Worm (Caenorhabditis elegans) whole organism, young adult: ENCODE results near the gene C05E7.3.

Experiments used
- C06A6.2 ChIP-seq: fragments of 200-800 bp; sonication (Bioruptor generic); conservative IDR thresholded peaks from 2 replicates; pipeline ENCODE4 v1.3.6; 2022; ENCODE audit warnings: missing genetic modification characterization, missing compliant biosample characterization
- F33H1.4 ChIP-seq: fragments of 200-800 bp; sonication (Bioruptor generic); IDR thresholded peaks from 2 replicates; pipeline ENCODE4 v1.3.6; 2022; ENCODE audit warnings: missing genetic modification reagents, missing genetic modification characterization, missing compliant biosample characterization
- F52B5.7 ChIP-seq: sonication (generic microtip); optimal IDR thresholded peaks from 2 replicates; lab custom pipeline; 2016; ENCODE audit warnings: mild to moderate bottlenecking, missing genetic modification characterization, missing compliant biosample characterization
- F55B11.4 ChIP-seq: sonication (generic microtip); optimal IDR thresholded peaks from 2 replicates; lab custom pipeline; 2016; ENCODE audit warnings: missing compliant biosample characterization, missing genetic modification characterization, borderline replicate concordance; ENCODE audit not compliant: insufficient read depth
- Y53F4B.3 ChIP-seq: fragments of 200-800 bp; sonication (Bioruptor generic); IDR thresholded peaks from 2 replicates; pipeline ENCODE4 v1.3.6; 2022; ENCODE audit warnings: missing genetic modification reagents, missing genetic modification characterization, missing compliant biosample characterization
- Y79H2A.3 ChIP-seq: fragments of 200-800 bp; sonication (Bioruptor generic); conservative IDR thresholded peaks from 2 replicates; pipeline ENCODE4 v1.3.6; 2022; ENCODE audit warnings: missing genetic modification reagents, missing genetic modification characterization, missing compliant biosample characterization
- ama-1 ChIP-seq, 3 experiments: fragments of 150-350 bp in 1 of 3; sonication (generic microtip) in 2 of 3; optimal IDR thresholded peaks; 2 replicates each; lab custom pipeline; 2014 to 2018; ENCODE audit warnings: missing biosample characterization in 2 of 3, missing genetic modification characterization in 2 of 3, missing genetic modification reagents in 2 of 3
- aptf-3 ChIP-seq: fragments of 200-800 bp; sonication (Bioruptor generic); IDR thresholded peaks from 2 replicates; pipeline ENCODE4 v1.3.6; 2022; ENCODE audit warnings: missing genetic modification characterization, missing compliant biosample characterization
- athp-1 ChIP-seq: sonication (generic microtip); optimal IDR thresholded peaks from 2 replicates; lab custom pipeline; 2017; ENCODE audit warnings: mild to moderate bottlenecking, missing genetic modification characterization, missing compliant biosample characterization
- attf-3 ChIP-seq: fragments of 200-800 bp; sonication (Bioruptor generic); conservative IDR thresholded peaks from 2 replicates; pipeline ENCODE4 v1.3.6; 2022; ENCODE audit warnings: missing genetic modification reagents, missing genetic modification characterization, missing compliant biosample characterization
- attf-5 ChIP-seq: fragments of 200-800 bp; sonication (Bioruptor generic); optimal IDR thresholded peaks from 2 replicates; lab custom pipeline; 2018; ENCODE audit warnings: mild to moderate bottlenecking, missing genetic modification characterization, missing compliant biosample characterization
- bed-1 ChIP-seq: fragments of 200-800 bp; sonication (Bioruptor generic); IDR thresholded peaks from 2 replicates; pipeline ENCODE4 v1.3.6; 2022; ENCODE audit warnings: missing genetic modification reagents, missing genetic modification characterization, missing compliant biosample characterization
- cebp-2 ChIP-seq: fragments of 200-800 bp; sonication (Bioruptor generic); IDR thresholded peaks from 2 replicates; pipeline ENCODE4 v1.3.6; 2022; ENCODE audit warnings: missing genetic modification characterization, missing compliant biosample characterization
- chd-7 ChIP-seq: sonication (generic microtip); optimal IDR thresholded peaks from 2 replicates; lab custom pipeline; 2016; ENCODE audit warnings: mild to moderate bottlenecking, missing genetic modification characterization, moderate library complexity, missing compliant biosample characterization
- dpff-1 ChIP-seq: sonication (generic microtip); optimal IDR thresholded peaks from 2 replicates; lab custom pipeline; 2017; ENCODE audit warnings: mild to moderate bottlenecking, missing genetic modification characterization, missing compliant biosample characterization
- dpl-1 ChIP-seq: fragments of 150-350 bp; optimal IDR thresholded peaks from 2 replicates; lab custom pipeline; 2014; ENCODE audit warnings: missing biosample characterization, missing genetic modification reagents, missing genetic modification characterization
- hlh-12 ChIP-seq: sonication (generic microtip); optimal IDR thresholded peaks from 2 replicates; lab custom pipeline; 2016; ENCODE audit warnings: missing genetic modification characterization, missing compliant biosample characterization
- hlh-26 ChIP-seq: fragments of 200-800 bp; sonication (Bioruptor generic); conservative IDR thresholded peaks from 2 replicates; pipeline ENCODE4 v1.3.6; 2022; ENCODE audit warnings: missing genetic modification reagents, missing genetic modification characterization, missing compliant biosample characterization
- hmg-1.2 ChIP-seq: fragments of 200-800 bp; sonication (Bioruptor generic); IDR thresholded peaks from 2 replicates; pipeline ENCODE4 v1.3.6; 2022; ENCODE audit warnings: missing genetic modification reagents, missing genetic modification characterization, missing compliant biosample characterization
- hmg-20 ChIP-seq: fragments of 200-800 bp; sonication (Bioruptor generic); IDR thresholded peaks from 2 replicates; pipeline ENCODE4 v1.3.6; 2022; ENCODE audit warnings: missing genetic modification reagents, missing genetic modification characterization, missing compliant biosample characterization
- hrde-1 ChIP-seq: sonication (generic microtip); optimal IDR thresholded peaks from 2 replicates; lab custom pipeline; 2016; ENCODE audit warnings: missing genetic modification characterization, mild to moderate bottlenecking, missing compliant biosample characterization, moderate library complexity, missing genotype, missing genetic modification reagents, borderline replicate concordance
- let-607 ChIP-seq, 2 experiments: fragments of 200-800 bp in 1 of 2; sonication (Bioruptor generic) in 1 of 2; sonication (generic microtip) in 1 of 2; optimal IDR thresholded peaks; 2 replicates each; lab custom pipeline; 2016 to 2018; ENCODE audit warnings: mild to moderate bottlenecking in 2 of 2, missing compliant biosample characterization in 2 of 2, missing genetic modification characterization in 2 of 2, moderate library complexity in 2 of 2, missing genotype in 1 of 2
- lin-26 ChIP-seq: fragments of 200-800 bp; sonication (Bioruptor generic); IDR thresholded peaks from 2 replicates; pipeline ENCODE4 v1.3.6; 2022; ENCODE audit warnings: missing genetic modification reagents, missing genetic modification characterization, missing compliant biosample characterization
- lin-40 ChIP-seq: sonication (generic microtip); optimal IDR thresholded peaks from 2 replicates; lab custom pipeline; 2016; ENCODE audit warnings: missing genetic modification characterization, mild to moderate bottlenecking, missing compliant biosample characterization, missing genotype, missing genetic modification reagents
- lir-1 ChIP-seq: fragments of 200-800 bp; sonication (Bioruptor generic); conservative IDR thresholded peaks from 2 replicates; pipeline ENCODE4 v1.3.6; 2022; ENCODE audit warnings: missing genetic modification reagents, missing genetic modification characterization, missing compliant biosample characterization
- lsl-1 ChIP-seq: fragments of 200-800 bp; sonication (Bioruptor generic); optimal IDR thresholded peaks from 2 replicates; lab custom pipeline; 2018; ENCODE audit warnings: mild to moderate bottlenecking, missing genetic modification characterization, moderate library complexity, missing compliant biosample characterization
- madf-8 ChIP-seq: fragments of 200-800 bp; sonication (Bioruptor generic); conservative IDR thresholded peaks from 2 replicates; pipeline ENCODE4 v1.3.6; 2022; ENCODE audit warnings: missing genetic modification reagents, missing genetic modification characterization, missing compliant biosample characterization
- mcd-1 ChIP-seq: fragments of 200-800 bp; sonication (Bioruptor generic); IDR thresholded peaks from 2 replicates; pipeline ENCODE4 v1.3.6; 2022; ENCODE audit warnings: missing genetic modification reagents, missing genetic modification characterization, missing compliant biosample characterization
- nfya-2 ChIP-seq: fragments of 200-800 bp; sonication (Bioruptor generic); IDR thresholded peaks from 2 replicates; pipeline ENCODE4 v1.3.6; 2022; ENCODE audit warnings: missing genetic modification reagents, missing genetic modification characterization, missing compliant biosample characterization
- nhr-120 ChIP-seq: fragments of 200-800 bp; sonication (Bioruptor generic); IDR thresholded peaks from 2 replicates; pipeline ENCODE4 v1.3.6; 2022; ENCODE audit warnings: missing genetic modification characterization, missing compliant biosample characterization
- nhr-80 ChIP-seq: sonication (generic microtip); optimal IDR thresholded peaks from 2 replicates; lab custom pipeline; 2016; ENCODE audit warnings: missing genetic modification characterization, missing compliant biosample characterization
- nhr-90 ChIP-seq: sonication (generic microtip); optimal IDR thresholded peaks from 2 replicates; lab custom pipeline; 2016; ENCODE audit warnings: missing genotype, mild to moderate bottlenecking, missing genetic modification characterization, missing compliant biosample characterization
- pha-4 ChIP-seq: fragments of 150-350 bp; sonication (generic microtip); optimal IDR thresholded peaks from 2 replicates; lab custom pipeline; 2014; ENCODE audit warnings: missing biosample characterization, missing genetic modification reagents, missing genetic modification characterization
- repo-1 ChIP-seq: sonication (generic microtip); optimal IDR thresholded peaks from 2 replicates; lab custom pipeline; 2017; ENCODE audit warnings: mild to moderate bottlenecking, missing genetic modification characterization, missing compliant biosample characterization
- rpc-1 ChIP-seq, 2 experiments: fragments of 150-350 bp in 1 of 2; sonication (generic microtip) in 1 of 2; optimal IDR thresholded peaks; 2 replicates each; lab custom pipeline; 2014 to 2018; ENCODE audit warnings: missing biosample characterization in 1 of 2, missing genetic modification characterization in 1 of 2, missing genetic modification reagents in 1 of 2, missing genotype in 1 of 2
- sea-2 ChIP-seq: fragments of 200-800 bp; sonication (Bioruptor generic); IDR thresholded peaks from 2 replicates; pipeline ENCODE4 v1.3.6; 2022; ENCODE audit warnings: missing genetic modification characterization, missing compliant biosample characterization
- snpc-1.1 ChIP-seq: sonication (generic microtip); optimal IDR thresholded peaks from 2 replicates; lab custom pipeline; 2017; ENCODE audit warnings: missing genetic modification characterization, mild to moderate bottlenecking, missing compliant biosample characterization, antibody characterized with exemption, moderate library complexity, missing genotype, missing genetic modification reagents; ENCODE audit not compliant: insufficient read depth
- snpc-4 ChIP-seq, 5 experiments: fragments of 150-350 bp in 1 of 5; sonication (generic microtip) in 4 of 5; optimal IDR thresholded peaks; 2 replicates each; lab custom pipeline; 2014 to 2018; ENCODE audit warnings: missing genetic modification characterization in 5 of 5, missing biosample characterization in 3 of 5, antibody characterized with exemption in 2 of 5, mild to moderate bottlenecking in 2 of 5, missing compliant biosample characterization in 2 of 5, missing genotype in 2 of 5, moderate library complexity in 2 of 5, missing genetic modification reagents in 1 of 5
- tbx-9 ChIP-seq: sonication (generic microtip); optimal IDR thresholded peaks from 2 replicates; lab custom pipeline; 2016; ENCODE audit warnings: borderline replicate concordance, missing genetic modification characterization, inconsistent platforms, missing compliant biosample characterization
- zim-3 ChIP-seq: sonication (generic microtip); optimal IDR thresholded peaks from 2 replicates; lab custom pipeline; 2017; ENCODE audit warnings: mild to moderate bottlenecking, missing genetic modification characterization, moderate library complexity, missing compliant biosample characterization
- ztf-25 ChIP-seq: fragments of 200-800 bp; sonication (Bioruptor generic); IDR thresholded peaks from 2 replicates; pipeline ENCODE4 v1.3.6; 2022; ENCODE audit warnings: missing genetic modification reagents, missing genetic modification characterization, missing compliant biosample characterization

C05E7.3 gene

DNA sequence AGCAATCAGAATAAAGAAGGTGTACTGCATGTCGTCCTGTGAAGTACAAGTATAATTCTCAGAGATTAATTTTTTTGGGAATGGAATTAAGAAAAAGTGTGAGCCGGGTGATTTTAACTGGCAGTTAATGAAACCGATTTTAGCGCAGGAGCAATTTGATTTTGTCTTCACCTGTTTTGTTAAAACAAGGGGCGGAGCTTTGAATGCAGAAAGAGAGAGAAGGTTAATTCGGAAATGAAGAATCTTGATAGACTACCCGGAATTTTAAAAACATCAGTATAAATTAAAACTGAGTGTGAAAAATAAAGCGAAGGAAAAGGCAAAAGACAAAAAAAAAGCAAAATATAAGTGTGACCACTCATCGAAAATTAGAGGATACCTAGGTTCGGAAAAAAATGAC is at the start of gene C05E7.3:
TSS of gene C05E7.3 (minus strand) at position 101 of the 400 bp plus-strand sequence.
- TF ChIP-seq zim-3, result no peak
- TF ChIP-seq hlh-12, result no peak
- no peak for TF ChIP-seq Y53F4B.3 (GFP tag; lab: Robert Waterston, UW)

DNA sequence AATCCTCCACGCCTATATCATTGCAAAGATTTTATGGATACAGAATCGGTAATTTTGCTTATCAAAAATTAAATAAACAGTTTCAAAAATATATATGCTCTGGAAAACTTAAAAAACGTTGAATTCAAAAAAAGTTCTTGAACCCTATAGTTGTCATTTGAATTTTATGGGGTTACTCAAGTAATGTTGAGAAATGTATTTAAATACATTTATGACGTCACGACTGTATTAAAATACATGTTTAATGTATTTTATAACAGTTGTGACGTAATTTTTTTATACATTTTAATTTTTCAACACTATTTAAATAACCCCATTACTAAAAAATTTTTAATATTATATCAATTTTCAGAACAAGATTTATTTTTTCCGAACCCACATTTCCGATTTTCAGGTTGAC is 49.7 kb upstream of the C05E7.3 start:
- TF ChIP-seq hlh-26, result no peak
- TF ChIP-seq ztf-25 (GFP tag; lab: Robert Waterston, UW), result no peak
- TF ChIP-seq lsl-1 (GFP tag; lab: Kevin White, UChicago), result no peak
- TF ChIP-seq chd-7 (tag; lab: Kevin White, UChicago), result no peak
- no peak for TF ChIP-seq attf-3 (GFP tag; lab: Robert Waterston, UW)
- no peak for TF ChIP-seq tbx-9
- TF ChIP-seq nhr-90 (tag; lab: Kevin White, UChicago), result no peak
- TF ChIP-seq dpff-1, result no peak
- no peak for TF ChIP-seq snpc-1.1 (tag; lab: Kevin White, UChicago)
- no peak for TF ChIP-seq nfya-2 (GFP tag; lab: Robert Waterston, UW)
- no peak for TF ChIP-seq lin-26
- TF ChIP-seq repo-1 (tag; lab: Kevin White, UChicago), result no peak

ce11 chrX:12990529-12991520 is 44.4 kb upstream of the C05E7.3 start, which contains the start of the genes F11C1.1 and vwa-8:
TSS of gene F11C1.1 (minus strand) at chrX:12990579.
TSS of gene vwa-8 (plus strand) at chrX:12991470.
- TF ChIP-seq madf-8 (GFP tag; lab: Robert Waterston, UW) (no peak), lin-40 (tag; lab: Kevin White, UChicago) (peak; percentile 41), cebp-2 (GFP tag; lab: Robert Waterston, UW) (no peak), aptf-3 (no peak), snpc-4 (GFP tag; optimal IDR thresholded peaks at IDR 0.05; lab: Kevin White, UChicago) (no peak), snpc-4 (tag; optimal IDR thresholded peaks at IDR 0.05; lab: Kevin White, UChicago) (no peak), dpl-1 (GFP tag; lab: Kevin White, UChicago) (no peak), mcd-1 (0 out of 2 replicates have a peak, but pooled peaks have one; percentile 8), nhr-80 (peak; percentile 56), lin-26 (no peak), athp-1 (tag; lab: Kevin White, UChicago) (no peak), rpc-1 (optimal IDR thresholded peaks at IDR 0.05; lab: Kevin White, UChicago) (no peak), rpc-1 (tag; optimal IDR thresholded peaks at IDR 0.05; lab: Kevin White, UChicago) (no peak), lir-1 (GFP tag; lab: Robert Waterston, UW) (no peak), F33H1.4 (no peak), hlh-26 (no peak), bed-1 (GFP tag; lab: Robert Waterston, UW) (no peak), nhr-120 (GFP tag; lab: Robert Waterston, UW) (no peak), let-607 (tag; optimal IDR thresholded peaks at IDR 0.05; lab: Kevin White, UChicago) (no peak), attf-5 (GFP tag; lab: Kevin White, UChicago) (no peak), hmg-20 (GFP tag; lab: Robert Waterston, UW) (no peak), sea-2 (no peak), Y79H2A.3 (GFP tag; lab: Robert Waterston, UW) (no peak), hrde-1 (no peak), pha-4 (tag; lab: Kevin White, UChicago) (no peak), chd-7 (tag; lab: Kevin White, UChicago) (no peak), hmg-1.2 (GFP tag; lab: Robert Waterston, UW) (peak; percentile 39; the same call in 1 of the 2 replicates), C06A6.2 (peak; percentile 58; the same call in 1 of the 2 replicates), F52B5.7 (no peak), F55B11.4 (no peak), ama-1 (optimal IDR thresholded peaks at IDR 0.05; lab: Kevin White, UChicago) (no peak), ama-1 (GFP tag; optimal IDR thresholded peaks at IDR 0.05; lab: Kevin White, UChicago) (no peak)
